Worm (Caenorhabditis elegans) whole organism, midembryonic: ENCODE measurements around the gene srn-1.

Experiments used
- T22C8.4 ChIP-seq: fragments of 200-800 bp; sonication (Bioruptor generic); IDR thresholded peaks from 2 replicates; pipeline ENCODE4 v1.3.6; 2022; ENCODE audit warnings: missing genetic modification characterization, missing compliant biosample characterization
- cog-1 ChIP-seq: sonication (generic microtip); optimal IDR thresholded peaks from 2 replicates; lab custom pipeline; 2016; ENCODE audit warnings: missing genetic modification characterization, missing compliant biosample characterization
- flt-1 ChIP-seq: fragments of 200-800 bp; sonication (Bioruptor generic); IDR thresholded peaks from 2 replicates; pipeline ENCODE4 v1.3.6; 2022; ENCODE audit warnings: missing genetic modification characterization, missing compliant biosample characterization
- ref-1 ChIP-seq: fragments of 200-800 bp; sonication (Bioruptor generic); conservative IDR thresholded peaks from 2 replicates; pipeline ENCODE4 v1.3.6; 2022; ENCODE audit warnings: missing genetic modification reagents, missing genetic modification characterization, missing compliant biosample characterization
- tab-1 ChIP-seq: fragments of 200-800 bp; sonication (Bioruptor generic); IDR thresholded peaks from 2 replicates; pipeline ENCODE4 v1.3.6; 2022; ENCODE audit warnings: missing genetic modification characterization, missing compliant biosample characterization
- ztf-23 ChIP-seq: fragments of 200-800 bp; sonication (Bioruptor generic); IDR thresholded peaks from 2 replicates; pipeline ENCODE4 v1.3.6; 2022; ENCODE audit warnings: missing genetic modification reagents, missing genetic modification characterization, missing compliant biosample characterization

- TF ChIP-seq flt-1 (GFP tag; lab: Robert Waterston, UW) (no peak), ref-1 (GFP tag; lab: Robert Waterston, UW) (no peak), ztf-23 (GFP tag; lab: Robert Waterston, UW) (no peak), tab-1 (GFP tag; lab: Robert Waterston, UW) (no peak), cog-1 (tag; lab: Kevin White, UChicago) (no peak), T22C8.4 (GFP tag; lab: Robert Waterston, UW) (no peak)
Observed at ce11 chrV:6234876-6235275, 51.4 kb downstream of the srn-1 start, which contains the start of gene K08B12.3.
